6 worm cellular contexts compared by ENCODE assay signal in genomic region chrX:4144136-4144781, ce11.
TF ChIP-seq lines count a peak whose summit lies in the region.

No protein-coding gene starts in this region.

TF ChIP-seq in whole organism, L1 larva, 84 proteins besides CTCF, POLR2A, EP300 and RAD21 (continues in another document):
- TF ChIP-seq lsy-2 (tag; optimal IDR thresholded peaks at IDR 0.05; lab: Kevin White, UChicago) (no peak), efl-1 (optimal IDR thresholded peaks at IDR 0.05; lab: Kevin White, UChicago) (no peak), efl-1 (GFP tag; optimal IDR thresholded peaks at IDR 0.05 in 1 of 2; lab: Kevin White, UChicago) (peak in 1 of 2 experiments; percentile 92), zip-4 (GFP tag; optimal IDR thresholded peaks at IDR 0.05; lab: Kevin White, UChicago) (no peak), egl-13 (tag; optimal IDR thresholded peaks at IDR 0.05; lab: Kevin White, UChicago) (no peak), pax-3 (tag; optimal IDR thresholded peaks at IDR 0.05; lab: Kevin White, UChicago) (no peak), efl-3 (GFP tag; optimal IDR thresholded peaks at IDR 0.05; lab: Kevin White, UChicago) (no peak), sup-37 (GFP tag; optimal IDR thresholded peaks at IDR 0.05; lab: Kevin White, UChicago) (no peak), nhr-71 (tag; optimal IDR thresholded peaks at IDR 0.05; lab: Kevin White, UChicago) (peak; percentile 28), snu-23 (GFP tag; optimal IDR thresholded peaks at IDR 0.05; lab: Kevin White, UChicago) (peak; percentile 2), isw-1 (GFP tag; IDR thresholded peaks at IDR 0.05; lab: Robert Waterston, UW) (no peak), grh-1 (GFP tag; IDR thresholded peaks at IDR 0.05; lab: Robert Waterston, UW) (no peak), xbp-1 (tag; optimal IDR thresholded peaks at IDR 0.05; lab: Kevin White, UChicago) (no peak), vab-15 (tag; optimal IDR thresholded peaks at IDR 0.05; lab: Kevin White, UChicago) (no peak), ztf-11 (tag; optimal IDR thresholded peaks at IDR 0.05; lab: Kevin White, UChicago) (no peak), unc-98 (GFP tag; IDR thresholded peaks at IDR 0.05; lab: Robert Waterston, UW) (0 out of 2 replicates have a peak, but pooled peaks have one; percentile 12)

TF ChIP-seq in whole organism, L2 larva, 48 proteins besides CTCF, POLR2A, EP300 and RAD21 (continues in another document):
- TF ChIP-seq nhr-21 (tag; optimal IDR thresholded peaks at IDR 0.05; lab: Kevin White, UChicago) (no peak), ceh-82 (tag; optimal IDR thresholded peaks at IDR 0.05; lab: Kevin White, UChicago) (no peak), lin-13 (GFP tag; optimal IDR thresholded peaks at IDR 0.05; lab: Kevin White, UChicago) (no peak), nhr-129 (tag; optimal IDR thresholded peaks at IDR 0.05; lab: Kevin White, UChicago) (peak; percentile 41), fos-1 (tag; optimal IDR thresholded peaks at IDR 0.05; lab: Kevin White, UChicago) (peak; percentile 30), nhr-77 (tag; optimal IDR thresholded peaks at IDR 0.05; lab: Kevin White, UChicago) (no peak), lin-11 (tag; optimal IDR thresholded peaks at IDR 0.05; lab: Kevin White, UChicago) (no peak), R02D3.7 (tag; optimal IDR thresholded peaks at IDR 0.05; lab: Kevin White, UChicago) (no peak), sma-9 (GFP tag; optimal IDR thresholded peaks at IDR 0.05; lab: Kevin White, UChicago) (peak; percentile 78), sma-9 (tag; optimal IDR thresholded peaks at IDR 0.05; lab: Kevin White, UChicago) (no peak), elt-3 (tag; optimal IDR thresholded peaks at IDR 0.05; lab: Kevin White, UChicago) (no peak), dmd-4 (tag; optimal IDR thresholded peaks at IDR 0.05; lab: Kevin White, UChicago) (no peak), nhr-23 (tag; optimal IDR thresholded peaks at IDR 0.05; lab: Kevin White, UChicago) (no peak), egl-27 (tag; optimal IDR thresholded peaks at IDR 0.05; lab: Kevin White, UChicago) (no peak), F13H6.1 (tag; optimal IDR thresholded peaks at IDR 0.05; lab: Kevin White, UChicago) (peak; percentile 6), crh-2 (tag; optimal IDR thresholded peaks at IDR 0.05; lab: Kevin White, UChicago) (peak; percentile 26)

TF ChIP-seq in whole organism, L3 larva, 47 proteins besides CTCF, POLR2A, EP300 and RAD21:
- TF ChIP-seq elt-2 (tag; optimal IDR thresholded peaks at IDR 0.05; lab: Kevin White, UChicago) (peak; percentile 79), nfya-1 (tag; optimal IDR thresholded peaks at IDR 0.05; lab: Kevin White, UChicago; ENCODE audit: insufficient read depth) (peak; percentile 43), nhr-23 (tag; optimal IDR thresholded peaks at IDR 0.05; lab: Kevin White, UChicago) (peak; percentile 13), fkh-10 (GFP tag; optimal IDR thresholded peaks at IDR 0.05; lab: Kevin White, UChicago) (no peak), ZK546.5 (tag; optimal IDR thresholded peaks at IDR 0.05; lab: Kevin White, UChicago) (no peak), ama-1 (optimal IDR thresholded peaks at IDR 0.05; lab: Kevin White, UChicago) (peak; percentile 89), nhr-25 (tag; optimal IDR thresholded peaks at IDR 0.05; lab: Kevin White, UChicago) (peak; percentile 87), nhr-43 (tag; optimal IDR thresholded peaks at IDR 0.05; lab: Kevin White, UChicago; ENCODE audit: poor library complexity, severe bottlenecking) (peak; percentile 25), hmg-11 (tag; optimal IDR thresholded peaks at IDR 0.05; lab: Kevin White, UChicago) (no peak), pqm-1 (tag; optimal IDR thresholded peaks at IDR 0.05; lab: Kevin White, UChicago) (peak; percentile 65), jun-1 (tag; optimal IDR thresholded peaks at IDR 0.05; lab: Kevin White, UChicago) (peak; percentile 53)

TF ChIP-seq in whole organism, L4 larva, 104 proteins besides CTCF, POLR2A, EP300 and RAD21 (continues in another document):
- TF ChIP-seq lin-39 (tag; optimal IDR thresholded peaks at IDR 0.05; lab: Kevin White, UChicago) (no peak), dmd-6 (GFP tag; IDR thresholded peaks at IDR 0.05; lab: Robert Waterston, UW) (peak; percentile 87), mep-1 (tag; optimal IDR thresholded peaks at IDR 0.05; lab: Kevin White, UChicago) (no peak), hif-1 (tag; optimal IDR thresholded peaks at IDR 0.05; lab: Kevin White, UChicago) (peak in 1 of 2 experiments; percentile 11), lsy-2 (tag; optimal IDR thresholded peaks at IDR 0.05; lab: Kevin White, UChicago) (peak in 1 of 2 experiments; percentile 32), dmd-9 (GFP tag; IDR thresholded peaks at IDR 0.05; lab: Robert Waterston, UW) (no peak), egl-43 (GFP tag; IDR thresholded peaks at IDR 0.05; lab: Robert Waterston, UW) (0 out of 2 replicates have a peak, but pooled peaks have one; percentile 52), aha-1 (tag; lab: Kevin White, UChicago) (peak; percentile 80), fos-1 (tag; optimal IDR thresholded peaks at IDR 0.05; lab: Kevin White, UChicago) (no peak), snpc-1.2 (GFP tag; IDR thresholded peaks at IDR 0.05; lab: Robert Waterston, UW) (0 out of 2 replicates have a peak, but pooled peaks have one; percentile 12), nhr-111 (GFP tag; optimal IDR thresholded peaks at IDR 0.05; lab: Kevin White, UChicago) (no peak), lin-1 (GFP tag; IDR thresholded peaks at IDR 0.05; lab: Robert Waterston, UW) (peak; percentile 14; the same call in 1 of the 2 replicates), dve-1 (tag; optimal IDR thresholded peaks at IDR 0.05; lab: Kevin White, UChicago; ENCODE audit: insufficient read depth) (peak; percentile 73), ceh-82 (tag; optimal IDR thresholded peaks at IDR 0.05; lab: Kevin White, UChicago) (no peak), mdt-29 (GFP tag; IDR thresholded peaks at IDR 0.05; lab: Robert Waterston, UW) (peak; percentile 27; the same call in 1 of the 2 replicates), nhr-48 (tag; optimal IDR thresholded peaks at IDR 0.05; lab: Kevin White, UChicago) (peak; percentile 35), zfp-2 (tag; optimal IDR thresholded peaks at IDR 0.05; lab: Kevin White, UChicago) (no peak)

TF ChIP-seq in whole organism, late embryonic, 69 proteins besides CTCF, POLR2A, EP300 and RAD21:
- TF ChIP-seq unc-55 (GFP tag; optimal IDR thresholded peaks at IDR 0.05; lab: Kevin White, UChicago) (no peak), elt-2 (tag; optimal IDR thresholded peaks at IDR 0.05; lab: Kevin White, UChicago) (peak; percentile 15), ceh-31 (tag; optimal IDR thresholded peaks at IDR 0.05; lab: Kevin White, UChicago) (peak; percentile 7), fkh-6 (tag; optimal IDR thresholded peaks at IDR 0.05; lab: Kevin White, UChicago) (no peak), C08G9.2 (tag; optimal IDR thresholded peaks at IDR 0.05; lab: Kevin White, UChicago) (no peak), fkh-10 (GFP tag; optimal IDR thresholded peaks at IDR 0.05; lab: Kevin White, UChicago) (no peak), eyg-1 (tag; optimal IDR thresholded peaks at IDR 0.05; lab: Kevin White, UChicago) (no peak), F13H6.1 (tag; optimal IDR thresholded peaks at IDR 0.05; lab: Kevin White, UChicago) (no peak)

TF ChIP-seq in whole organism, young adult, 124 proteins besides CTCF, POLR2A, EP300 and RAD21:
- TF ChIP-seq C06A6.2 (GFP tag; conservative IDR thresholded peaks at IDR 0.05; lab: Robert Waterston, UW) = 0 out of 2 replicates have a peak, but pooled peaks have one; percentile 15
- peak; percentile 44 for TF ChIP-seq ceh-27 (GFP tag; optimal IDR thresholded peaks at IDR 0.05; lab: Kevin White, UChicago)
- 0 out of 2 replicates have a peak, but pooled peaks have one; percentile 11 for TF ChIP-seq lin-26 (GFP tag; IDR thresholded peaks at IDR 0.05; lab: Robert Waterston, UW)
- peak; percentile 11; the same call in 1 of the 2 replicates for TF ChIP-seq nfyb-1 (GFP tag; IDR thresholded peaks at IDR 0.05; lab: Robert Waterston, UW)
- TF ChIP-seq ets-4 (GFP tag; optimal IDR thresholded peaks at IDR 0.05; lab: Kevin White, UChicago) = peak; percentile 37
- TF ChIP-seq ZK185.1 (tag; optimal IDR thresholded peaks at IDR 0.05; lab: Kevin White, UChicago; ENCODE audit: poor library complexity, severe bottlenecking) = no peak
- TF ChIP-seq xnd-1 (tag; optimal IDR thresholded peaks at IDR 0.05; lab: Kevin White, UChicago) = no peak
- TF ChIP-seq madf-6 (GFP tag; IDR thresholded peaks at IDR 0.05; lab: Robert Waterston, UW) = 0 out of 2 replicates have a peak, but pooled peaks have one; percentile 15
- TF ChIP-seq let-607 (tag; optimal IDR thresholded peaks at IDR 0.05; lab: Kevin White, UChicago) = peak; percentile 77 to 81
- TF ChIP-seq zfh-2 (GFP tag; conservative IDR thresholded peaks at IDR 0.05; lab: Robert Waterston, UW) = 0 out of 2 replicates have a peak, but pooled peaks have one; percentile 31
- TF ChIP-seq mcd-1 (GFP tag; IDR thresholded peaks at IDR 0.05; lab: Robert Waterston, UW) = 0 out of 2 replicates have a peak, but pooled peaks have one; percentile 9
- no peak for TF ChIP-seq cebp-1 (GFP tag; IDR thresholded peaks at IDR 0.05; lab: Robert Waterston, UW)
- TF ChIP-seq cebp-1 (tag; optimal IDR thresholded peaks at IDR 0.05; lab: Kevin White, UChicago) = peak; percentile 51
- TF ChIP-seq F49E8.2 (tag; optimal IDR thresholded peaks at IDR 0.05; lab: Kevin White, UChicago; ENCODE audit: insufficient read depth) = no peak
- peak; percentile 8 for TF ChIP-seq atf-7 (tag; optimal IDR thresholded peaks at IDR 0.05; lab: Kevin White, UChicago)
- TF ChIP-seq ceh-40 (GFP tag; IDR thresholded peaks at IDR 0.05; lab: Robert Waterston, UW) = peak; percentile 38; the same call in 1 of the 2 replicates
- no peak for TF ChIP-seq pha-4 (tag; optimal IDR thresholded peaks at IDR 0.05; lab: Kevin White, UChicago)
- TF ChIP-seq hmg-1.2 (GFP tag; IDR thresholded peaks at IDR 0.05; lab: Robert Waterston, UW) = no peak
- 0 out of 2 replicates have a peak, but pooled peaks have one; percentile 10 for TF ChIP-seq egrh-3 (GFP tag; IDR thresholded peaks at IDR 0.05; lab: Robert Waterston, UW)
- TF ChIP-seq nhr-80 (tag; optimal IDR thresholded peaks at IDR 0.05; lab: Kevin White, UChicago) = peak; percentile 40
- TF ChIP-seq K12H6.12 (tag; optimal IDR thresholded peaks at IDR 0.05; lab: Kevin White, UChicago) = peak; percentile 18
- TF ChIP-seq F57A8.1 (GFP tag; optimal IDR thresholded peaks at IDR 0.05; lab: Kevin White, UChicago) = no peak
- TF ChIP-seq K11D2.4 (GFP tag; IDR thresholded peaks at IDR 0.05; lab: Robert Waterston, UW) = peak; percentile 23; the same call in 1 of the 2 replicates
- TF ChIP-seq pbrm-1 (GFP tag; IDR thresholded peaks at IDR 0.05; lab: Robert Waterston, UW) = no peak
- TF ChIP-seq B0336.3 (GFP tag; IDR thresholded peaks at IDR 0.05; lab: Robert Waterston, UW) = 0 out of 2 replicates have a peak, but pooled peaks have one; percentile 11
- TF ChIP-seq B0019.2 (GFP tag; conservative IDR thresholded peaks at IDR 0.05; lab: Robert Waterston, UW) = no peak
